Worm (Caenorhabditis elegans): ENCODE results near the gene best-3.

DNA sequence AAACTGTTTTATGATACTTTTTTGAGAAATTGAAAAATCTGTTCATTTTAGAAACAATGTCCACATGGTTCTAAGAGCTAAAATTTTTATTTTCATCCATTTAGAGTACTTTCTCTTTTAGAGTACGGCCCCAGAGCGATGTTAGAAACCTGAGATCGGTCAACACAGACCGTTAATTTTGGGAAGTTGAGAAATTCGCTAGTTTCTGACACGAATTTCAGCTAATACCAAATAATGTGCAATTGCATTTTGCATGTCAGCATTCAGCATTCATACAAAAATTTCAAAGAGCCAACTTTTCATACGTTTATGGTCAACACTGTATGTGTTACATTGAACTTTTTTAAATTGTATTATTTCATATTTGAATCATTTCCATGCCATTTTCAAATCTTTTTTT lies 8.0 kb upstream of the best-3 start:
- TF ChIP-seq nhr-11 (tag; optimal IDR thresholded peaks at IDR 0.05) (no peak), C08G9.2 (tag; optimal IDR thresholded peaks at IDR 0.05) (no peak), rnt-1 (tag; optimal IDR thresholded peaks at IDR 0.05) (no peak), odd-2 (tag; optimal IDR thresholded peaks at IDR 0.05) (no peak), tbx-2 (tag; optimal IDR thresholded peaks at IDR 0.05) (no peak), pax-1 (tag; optimal IDR thresholded peaks at IDR 0.05) (no peak)
